Worm (Caenorhabditis elegans) whole organism, L3 larva: ENCODE measurements around the gene ZC250.4.

ENCODE experiments used
- daf-12 ChIP-seq: fragments of 150-350 bp; optimal IDR thresholded peaks from 2 replicates; lab custom pipeline; 2014; ENCODE audit warnings: missing biosample characterization, missing genetic modification reagents, missing genetic modification characterization
- mdl-1 ChIP-seq: fragments of 150-350 bp; optimal IDR thresholded peaks from 2 replicates; lab custom pipeline; 2014; ENCODE audit warnings: missing biosample characterization, missing genetic modification characterization
- nhr-77 ChIP-seq: fragments of 150-350 bp; optimal IDR thresholded peaks from 2 replicates; lab custom pipeline; 2014; ENCODE audit warnings: missing biosample characterization, missing genetic modification characterization
- unc-62 ChIP-seq: fragments of 150-350 bp; sonication (generic microtip); optimal IDR thresholded peaks from 4 replicates; lab custom pipeline; 2014; ENCODE audit warnings: missing biosample characterization, missing genetic modification reagents, missing genetic modification characterization

ce11 chrV:5799373-5799772, 13.6 kb downstream of the ZC250.4 start, which contains the start of gene cyn-17:
- TF ChIP-seq daf-12 (no peak), unc-62 (GFP tag; lab: Kevin White, UChicago) (no peak), mdl-1 (tag; lab: Kevin White, UChicago) (no peak), nhr-77 (no peak)
